Worm (Caenorhabditis elegans): ENCODE results near the gene mec-18.
A peak's percentile ranks its signal among the peaks of the same experiment; 100 is the strongest.

mec-18 gene

ce11 chrX:4248417-4248816, 25.6 kb downstream of the mec-18 start:
- TF ChIP-seq ceh-16 (tag; optimal IDR thresholded peaks at IDR 0.05) (no peak), ztf-4 (tag; optimal IDR thresholded peaks at IDR 0.05) (no peak), ztf-1 (GFP tag; conservative IDR thresholded peaks at IDR 0.05) (no peak), nhr-129 (tag; optimal IDR thresholded peaks at IDR 0.05) (peak; percentile 11), mdl-1 (tag; optimal IDR thresholded peaks at IDR 0.05) (no peak), nhr-77 (tag; optimal IDR thresholded peaks at IDR 0.05) (no peak), R02D3.7 (tag; optimal IDR thresholded peaks at IDR 0.05) (no peak), unc-39 (tag; optimal IDR thresholded peaks at IDR 0.05) (no peak)

- TF ChIP-seq ama-1 (optimal IDR thresholded peaks at IDR 0.05), result peak; percentile 69
- peak; percentile 30 for TF ChIP-seq F13H6.1 (tag; optimal IDR thresholded peaks at IDR 0.05)
- peak; percentile 83 for TF ChIP-seq crh-2 (tag; optimal IDR thresholded peaks at IDR 0.05)
- no peak for TF ChIP-seq ztf-4 (tag; optimal IDR thresholded peaks at IDR 0.05)
- peak; percentile 14 for TF ChIP-seq fos-1 (tag; optimal IDR thresholded peaks at IDR 0.05)
- TF ChIP-seq sma-3 (GFP tag; optimal IDR thresholded peaks at IDR 0.05), result no peak
Measured at ce11 chrX:4246867-4247591, 27.0 kb downstream of the mec-18 start, which contains the start of gene F48D6.4. TSS of gene F48D6.4 (minus strand) at chrX:4247212.

- TF ChIP-seq ama-1 (optimal IDR thresholded peaks at IDR 0.05) (peak; percentile 78), alr-1 (tag; optimal IDR thresholded peaks at IDR 0.05) (no peak), egl-27 (tag; optimal IDR thresholded peaks at IDR 0.05) (no peak), lsy-2 (tag; optimal IDR thresholded peaks at IDR 0.05) (peak in 1 of 2 experiments; percentile 20), C34F6.9 (tag; optimal IDR thresholded peaks at IDR 0.05) (no peak), nhr-23 (tag; optimal IDR thresholded peaks at IDR 0.05) (no peak), skn-1 (tag; optimal IDR thresholded peaks at IDR 0.05) (no peak), F13H6.1 (tag; optimal IDR thresholded peaks at IDR 0.05) (peak; percentile 11), nhr-11 (tag; optimal IDR thresholded peaks at IDR 0.05) (no peak), nhr-21 (tag; optimal IDR thresholded peaks at IDR 0.05) (peak; percentile 48), crh-2 (tag; optimal IDR thresholded peaks at IDR 0.05) (peak; percentile 61), nhr-25 (tag; optimal IDR thresholded peaks at IDR 0.05) (no peak), ceh-82 (tag; optimal IDR thresholded peaks at IDR 0.05) (no peak), unc-55 (GFP tag; optimal IDR thresholded peaks at IDR 0.05) (no peak), snpc-4 (tag; optimal IDR thresholded peaks at IDR 0.05) (no peak), R02D3.7 (tag; optimal IDR thresholded peaks at IDR 0.05) (no peak), nhr-6 (tag; optimal IDR thresholded peaks at IDR 0.05) (no peak), sma-9 (GFP tag; optimal IDR thresholded peaks at IDR 0.05) (peak; percentile 5), sma-9 (tag; optimal IDR thresholded peaks at IDR 0.05) (no peak), nhr-77 (tag; optimal IDR thresholded peaks at IDR 0.05) (no peak), sem-4 (tag; optimal IDR thresholded peaks at IDR 0.05) (no peak), gmeb-1 (tag; optimal IDR thresholded peaks at IDR 0.05) (no peak), Y55F3AM.14 (GFP tag; optimal IDR thresholded peaks at IDR 0.05) (peak; percentile 40), peb-1 (tag; optimal IDR thresholded peaks at IDR 0.05) (no peak)
Measured at ce11 chrX:4246237-4246697, 27.7 kb downstream of the mec-18 start.

ce11 chrX:4245124-4245523, 28.9 kb downstream of the mec-18 start:
- TF ChIP-seq fos-1 (tag; optimal IDR thresholded peaks at IDR 0.05) (peak; percentile 14), crh-2 (tag; optimal IDR thresholded peaks at IDR 0.05) (peak; percentile 75), mab-5 (tag; optimal IDR thresholded peaks at IDR 0.05) (no peak), F13H6.1 (tag; optimal IDR thresholded peaks at IDR 0.05) (no peak), sma-9 (GFP tag; optimal IDR thresholded peaks at IDR 0.05) (peak; percentile 76), sma-9 (tag; optimal IDR thresholded peaks at IDR 0.05) (no peak)

ce11 chrX:4244489-4245123, 29.4 kb downstream of the mec-18 start:
- peak; percentile 9 for TF ChIP-seq nhr-6 (tag; optimal IDR thresholded peaks at IDR 0.05)
- no peak for TF ChIP-seq mbf-1 (tag; optimal IDR thresholded peaks at IDR 0.05)
- TF ChIP-seq lin-11 (tag; optimal IDR thresholded peaks at IDR 0.05), result no peak
- TF ChIP-seq ZK546.5 (tag; optimal IDR thresholded peaks at IDR 0.05), result no peak
- peak; percentile 1 for TF ChIP-seq nhr-129 (tag; optimal IDR thresholded peaks at IDR 0.05)
- no peak for TF ChIP-seq zag-1 (tag; optimal IDR thresholded peaks at IDR 0.05)
- TF ChIP-seq ztf-1 (GFP tag; conservative IDR thresholded peaks at IDR 0.05), result no peak
- no peak for TF ChIP-seq lin-39 (tag; optimal IDR thresholded peaks at IDR 0.05)
- no peak for TF ChIP-seq F13H6.1 (tag; optimal IDR thresholded peaks at IDR 0.05)
- TF ChIP-seq Y55F3AM.14 (GFP tag; optimal IDR thresholded peaks at IDR 0.05), result no peak
- no peak for TF ChIP-seq ztf-11 (tag; optimal IDR thresholded peaks at IDR 0.05)
- no peak for TF ChIP-seq nhr-23 (tag; optimal IDR thresholded peaks at IDR 0.05)
- TF ChIP-seq sma-9 (GFP tag; optimal IDR thresholded peaks at IDR 0.05), result peak; percentile 66
- no peak for TF ChIP-seq sma-9 (tag; optimal IDR thresholded peaks at IDR 0.05)
- TF ChIP-seq unc-55 (GFP tag; optimal IDR thresholded peaks at IDR 0.05), result no peak
- no peak for TF ChIP-seq nhr-10 (tag; optimal IDR thresholded peaks at IDR 0.05)
- TF ChIP-seq ceh-82 (tag; optimal IDR thresholded peaks at IDR 0.05), result no peak
- TF ChIP-seq C34F6.9 (tag; optimal IDR thresholded peaks at IDR 0.05), result no peak
- TF ChIP-seq nhr-237 (tag; optimal IDR thresholded peaks at IDR 0.05), result no peak
- TF ChIP-seq egl-27 (tag; optimal IDR thresholded peaks at IDR 0.05), result no peak
- no peak for TF ChIP-seq aly-2 (tag; optimal IDR thresholded peaks at IDR 0.05)
- TF ChIP-seq lin-13 (GFP tag; optimal IDR thresholded peaks at IDR 0.05), result no peak
- TF ChIP-seq mab-5 (tag; optimal IDR thresholded peaks at IDR 0.05), result no peak
- no peak for TF ChIP-seq alr-1 (tag; optimal IDR thresholded peaks at IDR 0.05)

Measured in whole organism, L2 larva.